Worm (Caenorhabditis elegans): ENCODE results near the gene pus-1.

- TF ChIP-seq nhr-11 (tag; optimal IDR thresholded peaks at IDR 0.05) (no peak), elt-1 (tag; optimal IDR thresholded peaks at IDR 0.05) (no peak)
These were observed 22.0 kb upstream of the pus-1 start for ce11 chrV:16816707-16817106.

All from whole organism, L2 larva.